Worm (Caenorhabditis elegans) whole organism, L3 larva: ENCODE data around the gene K03B4.1.

Experiments used
- R02D3.7 ChIP-seq: fragments of 150-350 bp; optimal IDR thresholded peaks from 2 replicates; lab custom pipeline; 2014; ENCODE audit warnings: missing biosample characterization, missing genetic modification characterization
- ama-1 ChIP-seq: fragments of 150-350 bp; optimal IDR thresholded peaks from 2 replicates; lab custom pipeline; 2018
- ceh-16 ChIP-seq: sonication (generic microtip); optimal IDR thresholded peaks from 2 replicates; lab custom pipeline; 2017; ENCODE audit warnings: missing biosample characterization, missing genetic modification characterization
- ceh-28 ChIP-seq: fragments of 150-350 bp; optimal IDR thresholded peaks from 2 replicates; lab custom pipeline; 2014; ENCODE audit warnings: missing biosample characterization, missing genetic modification reagents, missing genetic modification characterization
- ceh-82 ChIP-seq: fragments of 150-350 bp; optimal IDR thresholded peaks from 2 replicates; lab custom pipeline; 2014; ENCODE audit warnings: missing biosample characterization, missing genetic modification characterization
- egl-5 ChIP-seq: fragments of 150-350 bp; optimal IDR thresholded peaks from 2 replicates; lab custom pipeline; 2017; ENCODE audit warnings: missing biosample characterization, missing genetic modification reagents, missing genetic modification characterization, inconsistent platforms
- elt-1 ChIP-seq: fragments of 150-350 bp; optimal IDR thresholded peaks from 2 replicates; lab custom pipeline; 2014; ENCODE audit warnings: missing biosample characterization, missing genetic modification characterization
- elt-2 ChIP-seq: sonication (generic microtip); optimal IDR thresholded peaks from 2 replicates; lab custom pipeline; 2016; ENCODE audit warnings: missing genetic modification reagents, mild to moderate bottlenecking, missing genetic modification characterization, missing compliant biosample characterization
- elt-3 ChIP-seq, 3 experiments: fragments of 150-350 bp in 1 of 3; sonication (generic microtip) in 2 of 3; optimal IDR thresholded peaks; 2 replicates in 2 of 3; 4 replicates in 1 of 3; lab custom pipeline; 2014 to 2017; ENCODE audit warnings: missing biosample characterization in 3 of 3, missing genetic modification characterization in 3 of 3
- fkh-2 ChIP-seq: fragments of 150-350 bp; optimal IDR thresholded peaks from 2 replicates; lab custom pipeline; 2014; ENCODE audit warnings: missing biosample characterization, missing genetic modification reagents, missing genetic modification characterization
- hmg-11 ChIP-seq: sonication (generic microtip); optimal IDR thresholded peaks from 2 replicates; lab custom pipeline; 2016; ENCODE audit warnings: missing genetic modification characterization, missing compliant biosample characterization
- lin-15B ChIP-seq: fragments of 150-350 bp; optimal IDR thresholded peaks from 2 replicates; lab custom pipeline; 2014; ENCODE audit warnings: missing biosample characterization, missing genetic modification characterization
- lin-39 ChIP-seq: fragments of 150-350 bp; optimal IDR thresholded peaks from 2 replicates; lab custom pipeline; 2018; ENCODE audit warnings: missing biosample characterization, missing genetic modification reagents, missing genetic modification characterization
- lsy-12 ChIP-seq: sonication (generic microtip); optimal IDR thresholded peaks from 2 replicates; lab custom pipeline; 2016; ENCODE audit warnings: mild to moderate bottlenecking, missing genetic modification characterization, missing compliant biosample characterization
- mdl-1 ChIP-seq: fragments of 150-350 bp; optimal IDR thresholded peaks from 2 replicates; lab custom pipeline; 2014; ENCODE audit warnings: missing biosample characterization, missing genetic modification characterization
- mml-1 ChIP-seq: fragments of 150-350 bp; sonication (generic microtip); optimal IDR thresholded peaks from 3 replicates; lab custom pipeline; 2014; ENCODE audit warnings: missing biosample characterization, missing genetic modification characterization
- nfya-1 ChIP-seq: sonication (generic microtip); optimal IDR thresholded peaks from 2 replicates; lab custom pipeline; 2017; ENCODE audit warnings: missing genetic modification characterization, mild to moderate bottlenecking, missing compliant biosample characterization, antibody characterized with exemption, moderate library complexity; ENCODE audit not compliant: insufficient read depth
- nhr-11 ChIP-seq: fragments of 150-350 bp; optimal IDR thresholded peaks from 2 replicates; lab custom pipeline; 2014; ENCODE audit warnings: missing biosample characterization, missing genetic modification characterization
- nhr-12 ChIP-seq: fragments of 150-350 bp; optimal IDR thresholded peaks from 2 replicates; lab custom pipeline; 2014; ENCODE audit warnings: missing biosample characterization, missing genetic modification characterization
- nhr-23 ChIP-seq: fragments of 150-350 bp; optimal IDR thresholded peaks from 2 replicates; lab custom pipeline; 2014; ENCODE audit warnings: missing biosample characterization, missing genetic modification reagents, missing genetic modification characterization
- nhr-25 ChIP-seq: sonication (generic microtip); optimal IDR thresholded peaks from 2 replicates; lab custom pipeline; 2017; ENCODE audit warnings: missing biosample characterization, missing genetic modification characterization
- nhr-28 ChIP-seq: fragments of 150-350 bp; optimal IDR thresholded peaks from 2 replicates; lab custom pipeline; 2014; ENCODE audit warnings: missing biosample characterization, missing genetic modification characterization
- nhr-43 ChIP-seq: sonication (generic microtip); optimal IDR thresholded peaks from 2 replicates; lab custom pipeline; 2016; ENCODE audit warnings: mild to moderate bottlenecking, missing genetic modification characterization, missing compliant biosample characterization; ENCODE audit not compliant: poor library complexity, severe bottlenecking
- nhr-76 ChIP-seq: fragments of 150-350 bp; sonication (generic microtip); optimal IDR thresholded peaks from 5 replicates; lab custom pipeline; 2014; ENCODE audit warnings: missing biosample characterization, missing genetic modification characterization
- pha-4 ChIP-seq: fragments of 150-350 bp; optimal IDR thresholded peaks from 2 replicates; lab custom pipeline; 2014; ENCODE audit warnings: missing biosample characterization, missing genetic modification reagents, missing genetic modification characterization
- pqm-1 ChIP-seq: fragments of 150-350 bp; optimal IDR thresholded peaks from 2 replicates; lab custom pipeline; 2017; ENCODE audit warnings: missing biosample characterization, missing genetic modification characterization, inconsistent platforms
- skn-1 ChIP-seq: fragments of 150-350 bp; optimal IDR thresholded peaks from 2 replicates; lab custom pipeline; 2014; ENCODE audit warnings: missing biosample characterization, missing genetic modification characterization
- tbx-2 ChIP-seq: sonication (generic microtip); optimal IDR thresholded peaks from 2 replicates; lab custom pipeline; 2016; ENCODE audit warnings: mild to moderate bottlenecking, missing genetic modification characterization, missing compliant biosample characterization
- unc-39 ChIP-seq: sonication (generic microtip); optimal IDR thresholded peaks from 4 replicates; lab custom pipeline; 2017; ENCODE audit warnings: missing biosample characterization, missing genetic modification characterization
- unc-62 ChIP-seq: fragments of 150-350 bp; sonication (generic microtip); optimal IDR thresholded peaks from 4 replicates; lab custom pipeline; 2014; ENCODE audit warnings: missing biosample characterization, missing genetic modification reagents, missing genetic modification characterization
- ztf-11 ChIP-seq: fragments of 150-350 bp; optimal IDR thresholded peaks from 2 replicates; lab custom pipeline; 2014; ENCODE audit warnings: missing biosample characterization, missing genetic modification characterization
- ztf-4 ChIP-seq: fragments of 150-350 bp; optimal IDR thresholded peaks from 2 replicates; lab custom pipeline; 2014; ENCODE audit warnings: missing biosample characterization, missing genetic modification characterization

The K03B4.1 gene

ce11 chrV:4684137-4684536 is 5.0 kb upstream of the K03B4.1 start:
- TF ChIP-seq mdl-1 (tag; lab: Kevin White, UChicago) (no peak), tbx-2 (no peak), nhr-11 (tag; lab: Kevin White, UChicago) (no peak), egl-5 (no peak), elt-3 (tag; optimal IDR thresholded peaks at IDR 0.05; lab: Kevin White, UChicago) (no peak), nhr-25 (tag; lab: Kevin White, UChicago) (no peak), ceh-82 (no peak), nhr-12 (tag; lab: Kevin White, UChicago) (no peak), pqm-1 (no peak), elt-2 (no peak), elt-1 (tag; lab: Kevin White, UChicago) (no peak), ztf-11 (tag; lab: Kevin White, UChicago) (no peak), ama-1 (lab: Kevin White, UChicago) (no peak)

- peak; percentile 77 for TF ChIP-seq nfya-1 (tag; lab: Kevin White, UChicago)
- TF ChIP-seq mml-1 (tag; lab: Kevin White, UChicago): no peak
- peak; percentile 72 for TF ChIP-seq nhr-23 (tag; lab: Kevin White, UChicago)
- TF ChIP-seq skn-1 (tag; lab: Kevin White, UChicago): no peak
- no peak for TF ChIP-seq ztf-4 (tag; lab: Kevin White, UChicago)
- TF ChIP-seq nhr-43 (tag; lab: Kevin White, UChicago): peak; percentile 54
- peak; percentile 25 for TF ChIP-seq elt-2
- peak; percentile 53 for TF ChIP-seq lin-39 (tag; lab: Kevin White, UChicago)
- TF ChIP-seq nhr-25 (tag; lab: Kevin White, UChicago): peak; percentile 23
- peak; percentile 71 for TF ChIP-seq mdl-1 (tag; lab: Kevin White, UChicago)
- no peak for TF ChIP-seq elt-3 (tag; optimal IDR thresholded peaks at IDR 0.05; lab: Kevin White, UChicago)
- TF ChIP-seq pha-4 (tag; lab: Kevin White, UChicago): peak; percentile 72
- peak; percentile 71 for TF ChIP-seq hmg-11 (tag; lab: Kevin White, UChicago)
- TF ChIP-seq lin-15B (tag; lab: Kevin White, UChicago): peak; percentile 13
- no peak for TF ChIP-seq nhr-76 (tag; lab: Kevin White, UChicago)
- no peak for TF ChIP-seq fkh-2 (tag; lab: Kevin White, UChicago)
Measured at ce11 chrV:4686680-4687470, 2.3 kb upstream of the K03B4.1 start, which contains the start of gene taf-10. TSS of gene taf-10 (plus strand) at chrV:4687103.

ce11 chrV:4687944-4688505 is 1.1 kb upstream of the K03B4.1 start, which contains the start of gene K03B4.2:
TSS of gene K03B4.2 (plus strand) at chrV:4687994.
- TF ChIP-seq ama-1 (lab: Kevin White, UChicago): peak; percentile 9
- TF ChIP-seq lsy-12 (tag; lab: Kevin White, UChicago): no peak
- no peak for TF ChIP-seq unc-39 (tag; lab: Kevin White, UChicago)

ce11 chrV:4691657-4692056 is 2.5 kb downstream of the K03B4.1 start:
- no peak for TF ChIP-seq mdl-1 (tag; lab: Kevin White, UChicago)
- TF ChIP-seq unc-62: no peak
- no peak for TF ChIP-seq ama-1 (lab: Kevin White, UChicago)
- no peak for TF ChIP-seq nhr-28 (tag; lab: Kevin White, UChicago)
- no peak for TF ChIP-seq R02D3.7 (tag; lab: Kevin White, UChicago)
- no peak for TF ChIP-seq mml-1 (tag; lab: Kevin White, UChicago)
- TF ChIP-seq tbx-2: no peak
- TF ChIP-seq ceh-16 (tag; lab: Kevin White, UChicago): no peak
- TF ChIP-seq elt-3 (tag; optimal IDR thresholded peaks at IDR 0.05; lab: Kevin White, UChicago): no peak
- no peak for TF ChIP-seq hmg-11 (tag; lab: Kevin White, UChicago)
- no peak for TF ChIP-seq pha-4 (tag; lab: Kevin White, UChicago)
- TF ChIP-seq nfya-1 (tag; lab: Kevin White, UChicago): no peak
- no peak for TF ChIP-seq ceh-28 (tag; lab: Kevin White, UChicago)
